Worm (Caenorhabditis elegans): ENCODE data around the gene C54E10.10.

C54E10.10 gene

ce11 chrV:18806409-18806808 lies 3.2 kb upstream of the C54E10.10 start, which contains the start of gene sri-10:
Gene sri-10 (minus strand): TSS chrV:18806509.
- TF ChIP-seq hpl-2 (GFP tag; optimal IDR thresholded peaks at IDR 0.05) (no peak), elt-2 (tag; optimal IDR thresholded peaks at IDR 0.05) (no peak), ama-1 (optimal IDR thresholded peaks at IDR 0.05) (no peak), C34B4.2 (tag; optimal IDR thresholded peaks at IDR 0.05) (no peak)

- TF ChIP-seq elt-3 (tag; optimal IDR thresholded peaks at IDR 0.05) (no peak), pqm-1 (tag; optimal IDR thresholded peaks at IDR 0.05) (no peak), ceh-90 (tag; optimal IDR thresholded peaks at IDR 0.05) (no peak), fkh-10 (GFP tag; optimal IDR thresholded peaks at IDR 0.05) (no peak)
These were observed 1.1 kb downstream of the C54E10.10 start, which contains the start of gene C54E10.11 for ce11 chrV:18802077-18802476. Gene C54E10.11 (minus strand): TSS chrV:18802177.

DNA sequence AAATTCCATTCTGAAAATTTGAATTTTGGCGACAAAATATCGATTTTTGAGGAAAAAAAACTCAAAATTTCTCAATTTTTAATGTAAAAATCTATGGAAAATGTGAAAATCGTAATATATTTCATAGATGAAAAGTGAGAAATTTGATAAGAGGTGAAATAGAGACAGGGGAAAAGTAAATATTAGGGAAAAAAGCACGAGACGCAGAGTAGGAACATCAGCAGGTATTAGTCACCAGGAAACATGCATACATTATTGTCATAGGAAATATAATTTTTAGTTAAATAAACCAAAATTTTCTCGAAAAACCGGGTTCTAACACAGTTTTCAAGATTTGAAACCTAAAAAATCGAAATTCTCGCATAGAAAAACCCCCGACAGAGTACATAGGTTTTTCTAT lies 2.3 kb downstream of the C54E10.10 start, which contains the start of gene nhr-170:
TSS of gene nhr-170 (minus strand) at position 16 of the 400 bp plus-strand sequence.
- no peak for TF ChIP-seq aly-2 (tag; optimal IDR thresholded peaks at IDR 0.05)
- TF ChIP-seq tlp-1 (tag; optimal IDR thresholded peaks at IDR 0.05) = no peak
- no peak for TF ChIP-seq rnt-1 (tag; optimal IDR thresholded peaks at IDR 0.05)
- TF ChIP-seq fkh-8 (tag; optimal IDR thresholded peaks at IDR 0.05) = no peak
- no peak for TF ChIP-seq nhr-47 (tag; optimal IDR thresholded peaks at IDR 0.05)
- no peak for TF ChIP-seq zag-1 (tag; optimal IDR thresholded peaks at IDR 0.05)
- TF ChIP-seq hlh-4 (tag; optimal IDR thresholded peaks at IDR 0.05) = no peak
- TF ChIP-seq nhr-90 (tag; optimal IDR thresholded peaks at IDR 0.05; ENCODE audit: poor library complexity) = no peak

ce11 chrV:18790658-18791057 lies 12.5 kb downstream of the C54E10.10 start, which contains the start of gene nhr-231:
Gene nhr-231 (plus strand): TSS chrV:18790958.
- no peak for TF ChIP-seq ceh-8 (GFP tag; optimal IDR thresholded peaks at IDR 0.05)
- no peak for TF ChIP-seq pag-3 (tag; optimal IDR thresholded peaks at IDR 0.05; ENCODE audit: borderline replicate concordance, insufficient read depth)
- no peak for TF ChIP-seq ceh-88 (GFP tag; IDR thresholded peaks at IDR 0.05)
- TF ChIP-seq hlh-4 (tag; optimal IDR thresholded peaks at IDR 0.05) = no peak
- TF ChIP-seq snu-23 (GFP tag; optimal IDR thresholded peaks at IDR 0.05) = no peak
- no peak for TF ChIP-seq mep-1 (tag; optimal IDR thresholded peaks at IDR 0.05)
- TF ChIP-seq nhr-71 (tag; optimal IDR thresholded peaks at IDR 0.05) = no peak
- no peak for TF ChIP-seq ceh-82 (tag; optimal IDR thresholded peaks at IDR 0.05)
- TF ChIP-seq jun-1 (tag; optimal IDR thresholded peaks at IDR 0.05) = no peak
- no peak for TF ChIP-seq egl-27 (tag; optimal IDR thresholded peaks at IDR 0.05)
- no peak for TF ChIP-seq ceh-63 (GFP tag; optimal IDR thresholded peaks at IDR 0.05)
- no peak for TF ChIP-seq unc-30 (tag; optimal IDR thresholded peaks at IDR 0.05)
- no peak for TF ChIP-seq lsy-2 (tag; optimal IDR thresholded peaks at IDR 0.05)
- TF ChIP-seq zip-4 (GFP tag; optimal IDR thresholded peaks at IDR 0.05) = no peak
- TF ChIP-seq grh-1 (GFP tag; IDR thresholded peaks at IDR 0.05) = no peak
- no peak for TF ChIP-seq ztf-4 (tag; optimal IDR thresholded peaks at IDR 0.05)
- TF ChIP-seq C04F5.9 (tag; optimal IDR thresholded peaks at IDR 0.05) = no peak

DNA sequence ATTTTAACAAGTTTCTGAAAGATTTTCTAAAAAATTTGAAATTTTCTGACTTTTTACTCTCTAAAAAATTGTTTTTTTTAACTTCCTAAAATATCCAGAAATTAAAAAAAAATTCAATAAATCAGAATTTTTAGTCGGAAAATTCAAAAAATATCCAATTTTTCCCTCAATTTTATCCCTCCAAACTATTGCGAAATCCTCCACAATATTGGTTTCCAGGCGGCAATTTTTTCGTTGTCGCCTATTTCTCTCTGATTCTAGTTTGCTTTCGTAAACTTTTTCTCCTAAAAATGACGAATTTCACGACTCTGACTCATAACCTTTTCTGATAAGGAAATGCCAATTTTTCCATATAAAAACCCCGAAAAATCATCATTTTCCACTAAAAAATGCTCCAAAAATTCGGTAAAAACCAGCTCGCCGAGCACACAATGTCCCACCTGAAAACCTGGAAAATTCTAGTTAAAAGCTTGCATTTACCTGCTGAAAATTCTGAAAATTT lies 15.7 kb downstream of the C54E10.10 start, which contains the start of gene Y17D7B.2:
TSS of gene Y17D7B.2 (plus strand) at position 323 of the 502 bp plus-strand sequence.
- TF ChIP-seq zip-4 (GFP tag; optimal IDR thresholded peaks at IDR 0.05) (peak; percentile 36), hlh-17 (GFP tag; optimal IDR thresholded peaks at IDR 0.05; ENCODE audit: borderline replicate concordance) (no peak)

Measured in whole organism, L1 larva.